Worm (Caenorhabditis elegans) whole organism, L3 larva: ENCODE measurements around the gene ZK353.4.

ENCODE experiments used
- aly-2 ChIP-seq: fragments of 150-350 bp; optimal IDR thresholded peaks from 2 replicates; lab custom pipeline; 2014; ENCODE audit warnings: missing biosample characterization, missing genetic modification characterization
- ama-1 ChIP-seq: fragments of 150-350 bp; optimal IDR thresholded peaks from 2 replicates; lab custom pipeline; 2018
- ceh-82 ChIP-seq: fragments of 150-350 bp; optimal IDR thresholded peaks from 2 replicates; lab custom pipeline; 2014; ENCODE audit warnings: missing biosample characterization, missing genetic modification characterization
- ceh-9 ChIP-seq: sonication (generic microtip); optimal IDR thresholded peaks from 2 replicates; lab custom pipeline; 2018; ENCODE audit warnings: missing biosample characterization, missing genetic modification characterization
- egl-27 ChIP-seq: sonication (generic microtip); optimal IDR thresholded peaks from 4 replicates; lab custom pipeline; 2017; ENCODE audit warnings: missing biosample characterization, missing genetic modification reagents, missing genetic modification characterization
- egl-5 ChIP-seq: fragments of 150-350 bp; optimal IDR thresholded peaks from 2 replicates; lab custom pipeline; 2017; ENCODE audit warnings: missing biosample characterization, missing genetic modification reagents, missing genetic modification characterization, inconsistent platforms
- elt-1 ChIP-seq: fragments of 150-350 bp; optimal IDR thresholded peaks from 2 replicates; lab custom pipeline; 2014; ENCODE audit warnings: missing biosample characterization, missing genetic modification characterization
- elt-2 ChIP-seq: sonication (generic microtip); optimal IDR thresholded peaks from 2 replicates; lab custom pipeline; 2016; ENCODE audit warnings: missing genetic modification reagents, mild to moderate bottlenecking, missing genetic modification characterization, missing compliant biosample characterization
- elt-3 ChIP-seq, 3 experiments: fragments of 150-350 bp in 1 of 3; sonication (generic microtip) in 2 of 3; optimal IDR thresholded peaks; 2 replicates in 2 of 3; 4 replicates in 1 of 3; lab custom pipeline; 2014 to 2017; ENCODE audit warnings: missing biosample characterization in 3 of 3, missing genetic modification characterization in 3 of 3
- eor-1 ChIP-seq, 2 experiments: fragments of 150-350 bp; optimal IDR thresholded peaks; 2 replicates each; lab custom pipeline; 2014 to 2018; ENCODE audit warnings: missing biosample characterization in 2 of 2, missing genetic modification characterization in 2 of 2
- fkh-2 ChIP-seq: fragments of 150-350 bp; optimal IDR thresholded peaks from 2 replicates; lab custom pipeline; 2014; ENCODE audit warnings: missing biosample characterization, missing genetic modification reagents, missing genetic modification characterization
- fos-1 ChIP-seq: fragments of 150-350 bp; optimal IDR thresholded peaks from 2 replicates; lab custom pipeline; 2014; ENCODE audit warnings: missing biosample characterization, missing genetic modification characterization
- hmg-11 ChIP-seq: sonication (generic microtip); optimal IDR thresholded peaks from 2 replicates; lab custom pipeline; 2016; ENCODE audit warnings: missing genetic modification characterization, missing compliant biosample characterization
- jun-1 ChIP-seq: fragments of 150-350 bp; optimal IDR thresholded peaks from 2 replicates; lab custom pipeline; 2014; ENCODE audit warnings: missing biosample characterization, missing genetic modification reagents, missing genetic modification characterization
- lin-15B ChIP-seq: fragments of 150-350 bp; optimal IDR thresholded peaks from 2 replicates; lab custom pipeline; 2014; ENCODE audit warnings: missing biosample characterization, missing genetic modification characterization
- lin-39 ChIP-seq: fragments of 150-350 bp; optimal IDR thresholded peaks from 2 replicates; lab custom pipeline; 2018; ENCODE audit warnings: missing biosample characterization, missing genetic modification reagents, missing genetic modification characterization
- lsy-12 ChIP-seq: sonication (generic microtip); optimal IDR thresholded peaks from 2 replicates; lab custom pipeline; 2016; ENCODE audit warnings: mild to moderate bottlenecking, missing genetic modification characterization, missing compliant biosample characterization
- mdl-1 ChIP-seq: fragments of 150-350 bp; optimal IDR thresholded peaks from 2 replicates; lab custom pipeline; 2014; ENCODE audit warnings: missing biosample characterization, missing genetic modification characterization
- mml-1 ChIP-seq: fragments of 150-350 bp; sonication (generic microtip); optimal IDR thresholded peaks from 3 replicates; lab custom pipeline; 2014; ENCODE audit warnings: missing biosample characterization, missing genetic modification characterization
- nfya-1 ChIP-seq: sonication (generic microtip); optimal IDR thresholded peaks from 2 replicates; lab custom pipeline; 2017; ENCODE audit warnings: missing genetic modification characterization, mild to moderate bottlenecking, missing compliant biosample characterization, antibody characterized with exemption, moderate library complexity; ENCODE audit not compliant: insufficient read depth
- nhr-12 ChIP-seq: fragments of 150-350 bp; optimal IDR thresholded peaks from 2 replicates; lab custom pipeline; 2014; ENCODE audit warnings: missing biosample characterization, missing genetic modification characterization
- nhr-23 ChIP-seq: fragments of 150-350 bp; optimal IDR thresholded peaks from 2 replicates; lab custom pipeline; 2014; ENCODE audit warnings: missing biosample characterization, missing genetic modification reagents, missing genetic modification characterization
- nhr-25 ChIP-seq: sonication (generic microtip); optimal IDR thresholded peaks from 2 replicates; lab custom pipeline; 2017; ENCODE audit warnings: missing biosample characterization, missing genetic modification characterization
- nhr-43 ChIP-seq: sonication (generic microtip); optimal IDR thresholded peaks from 2 replicates; lab custom pipeline; 2016; ENCODE audit warnings: mild to moderate bottlenecking, missing genetic modification characterization, missing compliant biosample characterization; ENCODE audit not compliant: poor library complexity, severe bottlenecking
- nhr-76 ChIP-seq: fragments of 150-350 bp; sonication (generic microtip); optimal IDR thresholded peaks from 5 replicates; lab custom pipeline; 2014; ENCODE audit warnings: missing biosample characterization, missing genetic modification characterization
- nhr-77 ChIP-seq: fragments of 150-350 bp; optimal IDR thresholded peaks from 2 replicates; lab custom pipeline; 2014; ENCODE audit warnings: missing biosample characterization, missing genetic modification characterization
- pha-4 ChIP-seq: fragments of 150-350 bp; optimal IDR thresholded peaks from 2 replicates; lab custom pipeline; 2014; ENCODE audit warnings: missing biosample characterization, missing genetic modification reagents, missing genetic modification characterization
- pqm-1 ChIP-seq: fragments of 150-350 bp; optimal IDR thresholded peaks from 2 replicates; lab custom pipeline; 2017; ENCODE audit warnings: missing biosample characterization, missing genetic modification characterization, inconsistent platforms
- sea-2 ChIP-seq: fragments of 150-350 bp; sonication (generic microtip); optimal IDR thresholded peaks from 4 replicates; lab custom pipeline; 2014; ENCODE audit warnings: missing biosample characterization, missing genetic modification reagents, missing genetic modification characterization
- snpc-4 ChIP-seq: fragments of 150-350 bp; optimal IDR thresholded peaks from 2 replicates; lab custom pipeline; 2014; ENCODE audit warnings: missing biosample characterization, missing genetic modification characterization
- unc-62 ChIP-seq: fragments of 150-350 bp; sonication (generic microtip); optimal IDR thresholded peaks from 4 replicates; lab custom pipeline; 2014; ENCODE audit warnings: missing biosample characterization, missing genetic modification reagents, missing genetic modification characterization
- zag-1 ChIP-seq: fragments of 150-350 bp; optimal IDR thresholded peaks from 2 replicates; lab custom pipeline; 2014; ENCODE audit warnings: missing biosample characterization, missing genetic modification characterization
- ztf-11 ChIP-seq: fragments of 150-350 bp; optimal IDR thresholded peaks from 2 replicates; lab custom pipeline; 2014; ENCODE audit warnings: missing biosample characterization, missing genetic modification characterization
- ztf-4 ChIP-seq: fragments of 150-350 bp; optimal IDR thresholded peaks from 2 replicates; lab custom pipeline; 2014; ENCODE audit warnings: missing biosample characterization, missing genetic modification characterization

ZK353.4 gene

DNA sequence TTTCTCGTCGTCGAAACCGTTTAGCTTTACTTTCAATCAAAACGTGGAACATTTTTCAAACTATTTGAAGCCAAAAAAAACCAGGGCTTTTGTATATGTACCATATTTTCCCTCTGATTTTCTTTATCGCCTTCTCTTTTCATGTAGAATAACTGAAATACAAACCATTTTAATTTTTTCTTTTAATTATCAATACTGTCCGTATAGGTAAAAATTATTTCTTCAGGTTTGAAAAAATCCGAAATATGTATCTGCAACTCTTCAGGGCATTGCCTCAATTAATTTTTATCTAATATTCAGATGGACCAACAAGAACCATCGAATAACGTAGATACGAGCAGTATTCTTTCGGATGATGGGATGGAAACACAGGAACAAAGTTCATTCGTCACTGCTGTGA lies 14.4 kb downstream of the ZK353.4 start, which contains the start of gene met-2:
Gene met-2 (plus strand): TSS at position 301 of the 400 bp plus-strand sequence.
- TF ChIP-seq nhr-23 (tag; lab: Kevin White, UChicago) (peak; percentile 10), fkh-2 (no peak)

DNA sequence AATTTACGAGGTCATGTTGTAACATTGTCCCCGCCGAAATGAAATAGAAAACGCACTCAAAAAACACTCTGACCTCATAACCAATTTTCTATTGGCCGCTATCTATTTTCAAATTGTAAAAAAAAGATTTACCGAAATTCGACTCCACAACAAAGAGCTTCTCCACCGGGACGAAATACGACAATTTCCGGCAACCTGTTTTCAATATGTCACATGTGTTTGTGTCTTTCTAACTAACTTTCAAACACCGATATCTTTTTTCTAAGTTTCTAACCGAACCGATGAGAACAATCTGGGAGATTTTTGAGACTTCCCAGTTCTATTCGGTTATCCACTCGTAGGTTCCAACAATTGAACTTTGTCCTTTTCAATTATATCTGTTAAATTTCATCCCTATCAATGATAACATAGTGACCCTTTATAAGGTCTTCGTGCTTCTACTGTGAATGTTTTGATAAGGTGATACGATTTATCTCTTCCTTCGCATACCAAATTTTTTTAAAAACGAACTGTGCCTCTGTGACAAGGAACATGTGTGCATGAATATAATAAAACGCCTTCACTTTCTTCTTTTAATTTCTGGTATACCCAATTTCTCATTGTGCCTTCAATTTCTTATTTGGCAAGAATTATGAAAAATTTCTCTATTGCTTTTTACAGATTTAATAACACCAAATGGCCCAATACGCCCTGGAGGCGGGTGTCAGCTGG lies 17.7 kb downstream of the ZK353.4 start, which contains the start of gene lmbr-1:
Gene lmbr-1 (plus strand): TSS at position 661 of the 711 bp plus-strand sequence.
- TF ChIP-seq nhr-12 (no peak), sea-2 (no peak), nhr-76 (tag; lab: Kevin White, UChicago) (no peak), ama-1 (lab: Kevin White, UChicago) (no peak), nfya-1 (tag; lab: Kevin White, UChicago) (no peak), zag-1 (tag; lab: Kevin White, UChicago) (no peak), jun-1 (no peak), fkh-2 (no peak), fos-1 (no peak), elt-3 (tag; optimal IDR thresholded peaks at IDR 0.05; lab: Kevin White, UChicago) (no peak), ceh-9 (no peak), egl-27 (tag; lab: Kevin White, UChicago) (no peak), nhr-25 (tag; lab: Kevin White, UChicago) (no peak), hmg-11 (tag; lab: Kevin White, UChicago) (no peak)
- TF ChIP-seq, all 47 proteins: peak for 0

DNA sequence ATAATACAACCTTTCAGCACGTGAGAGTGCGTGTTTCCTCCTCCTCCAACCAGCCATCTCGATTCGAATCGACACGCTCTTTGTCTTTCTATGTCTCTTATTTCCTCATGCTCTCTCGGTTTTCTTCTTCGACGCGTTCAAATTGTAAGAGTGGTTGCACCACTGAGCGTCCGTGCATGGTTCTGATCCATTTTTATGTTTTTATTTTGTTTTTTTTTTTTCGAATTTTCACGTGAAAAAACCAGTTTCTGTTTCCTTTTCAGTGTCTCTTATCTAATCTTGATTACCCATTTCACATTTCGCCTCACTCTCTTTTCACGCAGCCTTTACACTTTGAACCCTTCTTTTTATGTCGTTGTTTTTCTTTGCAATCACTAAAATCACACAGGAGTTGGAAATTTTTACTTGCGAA lies 18.6 kb downstream of the ZK353.4 start:
- TF ChIP-seq lin-15B (no peak), elt-1 (tag; lab: Kevin White, UChicago) (peak; percentile 70), pqm-1 (tag; lab: Kevin White, UChicago) (peak; percentile 14), sea-2 (no peak), snpc-4 (tag; lab: Kevin White, UChicago) (peak; percentile 19), nhr-25 (tag; lab: Kevin White, UChicago) (no peak), nhr-77 (tag; lab: Kevin White, UChicago) (no peak), jun-1 (peak; percentile 6), pha-4 (peak; percentile 2), elt-2 (tag; lab: Kevin White, UChicago) (peak; percentile 85), nhr-12 (no peak), hmg-11 (tag; lab: Kevin White, UChicago) (peak; percentile 17), elt-3 (tag; optimal IDR thresholded peaks at IDR 0.05; lab: Kevin White, UChicago) (no peak), mdl-1 (tag; lab: Kevin White, UChicago) (peak; percentile 55), nfya-1 (tag; lab: Kevin White, UChicago) (peak; percentile 88), ztf-11 (tag; lab: Kevin White, UChicago) (no peak), egl-5 (tag; lab: Kevin White, UChicago) (peak; percentile 59), ceh-9 (no peak)
- TF ChIP-seq, all 47 proteins: peak for 10

DNA sequence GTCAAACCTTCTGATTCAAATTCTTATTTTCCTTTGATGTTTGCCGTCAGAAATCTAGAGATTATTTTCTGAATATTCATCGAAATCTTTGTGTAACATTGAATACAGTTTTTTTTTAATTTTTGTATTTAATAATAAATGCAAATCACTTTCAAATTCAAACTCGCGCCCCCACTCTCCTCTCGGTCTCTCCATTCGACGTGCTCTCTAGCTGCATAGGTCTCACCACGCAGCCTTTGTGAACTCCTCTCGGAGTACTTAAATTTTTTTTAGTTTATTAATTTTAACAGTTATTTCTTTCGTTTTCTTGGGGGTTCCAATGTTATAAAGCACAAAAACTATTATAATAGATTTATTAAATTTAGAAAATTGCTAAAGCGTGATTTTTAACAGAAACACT lies 19.3 kb downstream of the ZK353.4 start:
- TF ChIP-seq fkh-2 (no peak), pha-4 (no peak), ceh-9 (no peak), ztf-11 (tag; lab: Kevin White, UChicago) (no peak), zag-1 (tag; lab: Kevin White, UChicago) (no peak), nhr-25 (tag; lab: Kevin White, UChicago) (no peak), aly-2 (tag; lab: Kevin White, UChicago) (no peak), unc-62 (GFP tag; lab: Kevin White, UChicago) (no peak), mml-1 (tag; lab: Kevin White, UChicago) (no peak), ceh-82 (tag; lab: Kevin White, UChicago) (no peak), ztf-4 (no peak), sea-2 (no peak), snpc-4 (tag; lab: Kevin White, UChicago) (no peak), nhr-12 (no peak), lin-15B (no peak)

DNA sequence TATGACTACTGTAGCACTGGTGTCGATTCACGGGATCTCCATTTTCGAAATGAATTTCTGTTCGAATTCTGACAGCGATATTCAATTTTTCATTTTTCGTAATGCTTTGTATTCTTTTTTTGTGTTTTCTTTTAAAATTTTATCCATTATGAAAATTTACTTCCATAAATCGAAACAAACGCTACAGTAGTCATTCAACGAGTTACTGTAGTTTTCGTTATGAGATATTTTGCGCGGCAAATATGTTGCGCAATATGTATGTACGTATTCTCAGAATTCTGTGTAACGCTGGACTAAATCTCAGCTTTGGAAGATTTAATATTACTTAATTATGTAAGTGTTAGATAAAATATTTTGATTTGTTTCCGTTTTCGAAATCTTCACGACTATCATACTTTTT lies 20.3 kb downstream of the ZK353.4 start:
- TF ChIP-seq eor-1 (tag; optimal IDR thresholded peaks at IDR 0.05; lab: Kevin White, UChicago): no peak
- TF ChIP-seq zag-1 (tag; lab: Kevin White, UChicago): no peak
- TF ChIP-seq lin-39 (tag; lab: Kevin White, UChicago): no peak
- no peak for TF ChIP-seq nhr-77 (tag; lab: Kevin White, UChicago)
- TF ChIP-seq nfya-1 (tag; lab: Kevin White, UChicago): no peak
- TF ChIP-seq ztf-4: no peak
- TF ChIP-seq nhr-43 (tag; lab: Kevin White, UChicago): no peak
- no peak for TF ChIP-seq ama-1 (lab: Kevin White, UChicago)
- TF ChIP-seq snpc-4 (tag; lab: Kevin White, UChicago): no peak
- TF ChIP-seq lsy-12 (tag; lab: Kevin White, UChicago): no peak
- TF ChIP-seq mml-1 (tag; lab: Kevin White, UChicago): no peak
